Worm (Caenorhabditis elegans): ENCODE measurements around the gene mrps-18B.

DNA sequence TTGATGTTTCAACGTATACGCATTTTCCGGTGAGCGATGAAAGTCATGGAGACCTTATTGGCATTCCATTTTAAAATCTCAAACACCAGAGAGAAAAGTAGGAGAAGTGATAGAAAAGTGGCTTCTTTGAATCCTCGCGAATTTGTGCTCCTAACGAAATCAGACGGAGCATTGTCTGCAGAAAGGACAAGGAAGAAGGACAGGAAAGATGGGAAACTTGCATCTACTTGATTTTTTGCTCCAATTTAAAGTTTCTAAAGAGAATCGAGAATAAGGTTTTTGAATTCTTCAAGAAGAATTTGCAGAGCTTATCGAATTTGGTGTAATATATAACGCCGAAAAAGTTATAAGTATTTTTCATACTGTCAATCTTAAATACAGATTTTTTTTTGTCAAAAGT is 25.6 kb downstream of the mrps-18B start:
- TF ChIP-seq flt-1 (GFP tag; IDR thresholded peaks at IDR 0.05), result no peak
- TF ChIP-seq med-1 (GFP tag; optimal IDR thresholded peaks at IDR 0.05; ENCODE audit: insufficient read depth), result no peak
- no peak for TF ChIP-seq ztf-29 (GFP tag; IDR thresholded peaks at IDR 0.05)
- no peak for TF ChIP-seq klf-2 (GFP tag; conservative IDR thresholded peaks at IDR 0.05)

All from whole organism, midembryonic.